Fruit fly (Drosophila melanogaster) whole organism, prepupa: ENCODE data around the gene Mi-2.

ENCODE experiments used
- Blimp-1 ChIP-seq: fragments of 200-800 bp; sonication (Bioruptor generic); optimal IDR thresholded peaks from 3 replicates; lab custom pipeline; 2017; ENCODE audit warnings: missing biosample characterization, missing genetic modification characterization, mild to moderate bottlenecking, moderate library complexity, missing genetic modification reagents
- CG10631 ChIP-seq: fragments of 200-800 bp; sonication (Bioruptor generic); optimal IDR thresholded peaks from 2 replicates; lab custom pipeline; 2016; ENCODE audit warnings: missing biosample characterization, missing genetic modification characterization
- CG10669 ChIP-seq: fragments of 200-800 bp; sonication (Bioruptor generic); optimal IDR thresholded peaks from 3 replicates; lab custom pipeline; 2018; ENCODE audit warnings: missing biosample characterization, mild to moderate bottlenecking, missing genetic modification characterization, moderate library complexity
- CG11762 ChIP-seq: fragments of 200-800 bp; sonication (Bioruptor generic); optimal IDR thresholded peaks from 3 replicates; lab custom pipeline; 2016; ENCODE audit warnings: missing biosample characterization, missing genetic modification characterization; ENCODE audit not compliant: insufficient read depth
- CG11902 ChIP-seq: fragments of 200-800 bp; sonication (Bioruptor generic); optimal IDR thresholded peaks from 3 replicates; lab custom pipeline; 2016; ENCODE audit warnings: missing biosample characterization, missing genetic modification characterization
- CG15336 ChIP-seq: fragments of 200-800 bp; sonication (Bioruptor generic); IDR thresholded peaks from 2 replicates; pipeline ENCODE4 v1.3.6; 2022; ENCODE audit warnings: missing biosample characterization, missing genetic modification characterization
- CG1621 ChIP-seq: fragments of 200-800 bp; sonication (Bioruptor generic); optimal IDR thresholded peaks from 3 replicates; lab custom pipeline; 2018; ENCODE audit warnings: missing biosample characterization, mild to moderate bottlenecking, missing genetic modification characterization
- CG3032 ChIP-seq: fragments of 200-800 bp; optimal IDR thresholded peaks from 2 replicates; lab custom pipeline; 2019; ENCODE audit warnings: missing biosample characterization, mild to moderate bottlenecking, missing genetic modification characterization, moderate library complexity
- CG31627 ChIP-seq: fragments of 200-800 bp; sonication (Bioruptor generic); optimal IDR thresholded peaks from 3 replicates; lab custom pipeline; 2016; ENCODE audit warnings: missing biosample characterization, missing genetic modification characterization
- CG3919 ChIP-seq: fragments of 200-800 bp; sonication (Bioruptor generic); optimal IDR thresholded peaks from 3 replicates; lab custom pipeline; 2016; ENCODE audit warnings: missing biosample characterization, missing genetic modification characterization
- CG6163 ChIP-seq: fragments of 200-800 bp; sonication (Bioruptor generic); IDR thresholded peaks from 3 replicates; pipeline ENCODE4 v1.3.6; 2022; ENCODE audit warnings: missing biosample characterization, missing genetic modification characterization
- CG6276 ChIP-seq: fragments of 200-800 bp; sonication (Bioruptor generic); optimal IDR thresholded peaks from 2 replicates; lab custom pipeline; 2017; ENCODE audit warnings: missing biosample characterization, mild to moderate bottlenecking, missing genetic modification characterization
- CG6854 ChIP-seq: fragments of 200-800 bp; sonication (Bioruptor generic); optimal IDR thresholded peaks from 2 replicates; lab custom pipeline; 2017; ENCODE audit warnings: missing biosample characterization, mild to moderate bottlenecking, missing genetic modification characterization
- CG8119 ChIP-seq: fragments of 200-800 bp; sonication (Bioruptor generic); IDR thresholded peaks from 3 replicates; pipeline ENCODE4 v1.3.6; 2022; ENCODE audit warnings: missing biosample characterization, missing genetic modification characterization
- CG8632 ChIP-seq: fragments of 200-800 bp; sonication (Bioruptor generic); optimal IDR thresholded peaks from 3 replicates; lab custom pipeline; 2016; ENCODE audit warnings: missing biosample characterization, missing genetic modification characterization
- Eip75B ChIP-seq: fragments of 200-800 bp; sonication (Bioruptor generic); optimal IDR thresholded peaks from 3 replicates; lab custom pipeline; 2016; ENCODE audit warnings: missing biosample characterization, missing genetic modification characterization
- Eip78C ChIP-seq: fragments of 200-800 bp; sonication (Bioruptor generic); peaks from one replicate; lab custom pipeline; 2016; ENCODE audit warnings: missing biosample characterization, missing genetic modification characterization
- Eip93F ChIP-seq: fragments of 200-800 bp; sonication (Bioruptor generic); optimal IDR thresholded peaks from 2 replicates; lab custom pipeline; 2016; ENCODE audit warnings: missing biosample characterization, mild to moderate bottlenecking, missing genetic modification characterization
- Ets21C ChIP-seq: fragments of 200-800 bp; sonication (Bioruptor generic); optimal IDR thresholded peaks from 3 replicates; lab custom pipeline; 2016; ENCODE audit warnings: missing biosample characterization, missing genetic modification characterization
- Ets96B ChIP-seq: fragments of 200-800 bp; optimal IDR thresholded peaks from 2 replicates; lab custom pipeline; 2019; ENCODE audit warnings: missing biosample characterization, mild to moderate bottlenecking, missing genetic modification characterization, moderate library complexity
- Hr39 ChIP-seq: fragments of 200-800 bp; sonication (Bioruptor generic); optimal IDR thresholded peaks from 2 replicates; lab custom pipeline; 2016; ENCODE audit warnings: missing biosample characterization, missing genetic modification characterization
- Lpt ChIP-seq: fragments of 200-800 bp; sonication (Bioruptor generic); optimal IDR thresholded peaks from 3 replicates; lab custom pipeline; 2016; ENCODE audit warnings: missing biosample characterization, missing genetic modification characterization
- Met ChIP-seq: fragments of 200-800 bp; sonication (Bioruptor generic); optimal IDR thresholded peaks from 3 replicates; lab custom pipeline; 2016; ENCODE audit warnings: missing biosample characterization, missing genetic modification characterization
- OdsH ChIP-seq: fragments of 200-800 bp; sonication (Bioruptor generic); optimal IDR thresholded peaks from 3 replicates; lab custom pipeline; 2016; ENCODE audit warnings: missing biosample characterization, missing genetic modification characterization
- Smox ChIP-seq: fragments of 200-800 bp; sonication (Bioruptor generic); optimal IDR thresholded peaks from 3 replicates; lab custom pipeline; 2016; ENCODE audit warnings: missing biosample characterization, missing genetic modification characterization
- Sox14 ChIP-seq: fragments of 200-800 bp; sonication (Bioruptor generic); optimal IDR thresholded peaks from 3 replicates; lab custom pipeline; 2016; ENCODE audit warnings: missing biosample characterization, missing genetic modification characterization
- Sox15 ChIP-seq: fragments of 200-800 bp; sonication (Bioruptor generic); optimal IDR thresholded peaks from 3 replicates; lab custom pipeline; 2016; ENCODE audit warnings: missing biosample characterization, missing genetic modification characterization
- acj6 ChIP-seq: fragments of 200-800 bp; sonication (Bioruptor generic); optimal IDR thresholded peaks from 3 replicates; lab custom pipeline; 2016; ENCODE audit warnings: missing biosample characterization, missing genetic modification characterization
- cyc ChIP-seq: fragments of 200-800 bp; sonication (Bioruptor generic); optimal IDR thresholded peaks from 3 replicates; lab custom pipeline; 2016; ENCODE audit warnings: missing biosample characterization, missing genetic modification characterization
- dac ChIP-seq: fragments of 200-800 bp; sonication (Bioruptor generic); optimal IDR thresholded peaks from 2 replicates; lab custom pipeline; 2017; ENCODE audit warnings: missing biosample characterization, mild to moderate bottlenecking, missing genetic modification characterization
- dsx ChIP-seq: fragments of 200-800 bp; optimal IDR thresholded peaks from 3 replicates; lab custom pipeline; 2019; ENCODE audit warnings: missing biosample characterization, mild to moderate bottlenecking, missing genetic modification characterization, moderate library complexity; ENCODE audit not compliant: poor library complexity, severe bottlenecking
- eg ChIP-seq: fragments of 200-800 bp; sonication (Bioruptor generic); IDR thresholded peaks from 3 replicates; pipeline ENCODE4 v1.3.6; 2022; ENCODE audit warnings: missing biosample characterization, missing genetic modification characterization
- fkh ChIP-seq: fragments of 200-800 bp; sonication (Bioruptor generic); optimal IDR thresholded peaks from 3 replicates; lab custom pipeline; 2017; ENCODE audit warnings: missing biosample characterization, mild to moderate bottlenecking, missing genetic modification characterization, moderate library complexity
- lz ChIP-seq: fragments of 200-800 bp; sonication (Bioruptor generic); optimal IDR thresholded peaks from 3 replicates; lab custom pipeline; 2016; ENCODE audit warnings: missing biosample characterization, missing genetic modification characterization
- net ChIP-seq: fragments of 200-800 bp; sonication (Bioruptor generic); optimal IDR thresholded peaks from 3 replicates; lab custom pipeline; 2016; ENCODE audit warnings: missing biosample characterization, missing genetic modification characterization
- ss ChIP-seq, 2 experiments: fragments of 200-800 bp; sonication (Bioruptor generic); optimal IDR thresholded peaks; 2 replicates in 1 of 2; 3 replicates in 1 of 2; lab custom pipeline; 2017 to 2018; ENCODE audit warnings: mild to moderate bottlenecking in 2 of 2, missing biosample characterization in 2 of 2, missing genetic modification characterization in 2 of 2, moderate library complexity in 1 of 2
- svp ChIP-seq: fragments of 200-800 bp; sonication (Bioruptor generic); peaks from one replicate; lab custom pipeline; 2016; ENCODE audit warnings: missing biosample characterization, missing genetic modification characterization
- topi ChIP-seq: fragments of 200-800 bp; sonication (Bioruptor generic); optimal IDR thresholded peaks from 3 replicates; lab custom pipeline; 2016; ENCODE audit warnings: missing biosample characterization, missing genetic modification characterization
- vri ChIP-seq: fragments of 200-800 bp; sonication (Bioruptor generic); optimal IDR thresholded peaks from 3 replicates; lab custom pipeline; 2016; ENCODE audit warnings: missing biosample characterization, mild to moderate bottlenecking, missing genetic modification characterization

The Mi-2 gene

dm6 chr3L:19896892-19897684 is 12.9 kb downstream of the Mi-2 start (continued):
- TF ChIP-seq CG10631 (GFP tag; lab: Kevin White, UChicago), result no peak
- TF ChIP-seq topi (GFP tag; lab: Kevin White, UChicago), result peak; percentile 64
- TF ChIP-seq Ets96B (tag; lab: Kevin White, UChicago), result peak; percentile 59
- peak; percentile 9 for TF ChIP-seq net (GFP tag; lab: Kevin White, UChicago)
- TF ChIP-seq cyc (GFP tag; lab: Kevin White, UChicago), result no peak
- peak; percentile 15 for TF ChIP-seq Eip93F (GFP tag; lab: Kevin White, UChicago)
- peak; percentile 69 for TF ChIP-seq svp
- no peak for TF ChIP-seq Smox
- TF ChIP-seq dac (GFP tag; lab: Kevin White, UChicago), result no peak
- peak; percentile 57 for TF ChIP-seq CG6276 (GFP tag; lab: Kevin White, UChicago)
- no peak for TF ChIP-seq Eip75B (GFP tag; lab: Kevin White, UChicago)
- peak; percentile 53 for TF ChIP-seq Met (GFP tag; lab: Kevin White, UChicago)
- TF ChIP-seq Eip78C (GFP tag; lab: Kevin White, UChicago), result peak; percentile 62
- TF ChIP-seq CG11762 (GFP tag; lab: Kevin White, UChicago), result no peak
- TF ChIP-seq Ets21C (GFP tag; lab: Kevin White, UChicago), result no peak
- no peak for TF ChIP-seq Sox15

- TF ChIP-seq dsx (peak; percentile 3), ss (GFP tag; optimal IDR thresholded peaks at IDR 0.05; lab: Kevin White, UChicago) (no peak), CG10669 (GFP tag; lab: Kevin White, UChicago) (no peak), Blimp-1 (GFP tag; lab: Kevin White, UChicago) (peak; percentile 70)
These were observed 13.6 kb downstream of the Mi-2 start for dm6 chr3L:19896280-19896891.

dm6 chr3L:19895556-19895995 is 14.4 kb downstream of the Mi-2 start:
- TF ChIP-seq CG11902 (GFP tag; lab: Kevin White, UChicago) (no peak), ss (GFP tag; optimal IDR thresholded peaks at IDR 0.05; lab: Kevin White, UChicago) (peak in 1 of 2 experiments; percentile 60), CG10669 (GFP tag; lab: Kevin White, UChicago) (no peak), Smox (no peak), CG6163 (GFP tag; lab: Robert Waterston, UW) (peak; percentile 72), CG3919 (GFP tag; lab: Kevin White, UChicago) (no peak), CG8632 (GFP tag; lab: Kevin White, UChicago) (no peak), Sox14 (peak; percentile 38), Eip78C (GFP tag; lab: Kevin White, UChicago) (peak; percentile 61), CG31627 (GFP tag; lab: Kevin White, UChicago) (no peak), lz (no peak), CG3032 (tag; lab: Kevin White, UChicago) (peak; percentile 4), eg (0 out of 3 replicates have a peak, but pooled peaks have one; percentile 42), Ets21C (GFP tag; lab: Kevin White, UChicago) (no peak), topi (GFP tag; lab: Kevin White, UChicago) (no peak), CG6854 (GFP tag; lab: Kevin White, UChicago) (peak; percentile 22), CG15336 (GFP tag; lab: Robert Waterston, UW) (peak; percentile 26; the same call in 1 of the 2 replicates), Met (GFP tag; lab: Kevin White, UChicago) (no peak), OdsH (GFP tag; lab: Kevin White, UChicago) (no peak), Ets96B (tag; lab: Kevin White, UChicago) (peak; percentile 17), acj6 (GFP tag; lab: Kevin White, UChicago) (no peak), fkh (peak; percentile 69), svp (peak; percentile 99), Blimp-1 (GFP tag; lab: Kevin White, UChicago) (peak; percentile 40), Lpt (GFP tag; lab: Kevin White, UChicago) (peak; percentile 33), dsx (peak; percentile 60), CG8119 (GFP tag; lab: Robert Waterston, UW) (no peak; the same call in 2 of the 3 replicates), Hr39 (GFP tag; lab: Kevin White, UChicago) (no peak), CG1621 (tag; lab: Kevin White, UChicago) (peak; percentile 69), vri (GFP tag; lab: Kevin White, UChicago) (peak; percentile 72)
